Fruit fly (Drosophila melanogaster) whole organism, adult: ENCODE data around the gene FucTA.

Experiments
- CG12768 ChIP-seq: fragments of 200-800 bp; sonication (Bioruptor generic); optimal IDR thresholded peaks from 2 replicates; lab custom pipeline; 2017; ENCODE audit warnings: missing biosample characterization, missing genetic modification characterization, mild to moderate bottlenecking, moderate library complexity, missing genetic modification reagents
- CG14711 ChIP-seq: fragments of 200-800 bp; sonication (Bioruptor generic); optimal IDR thresholded peaks from 2 replicates; lab custom pipeline; 2018; ENCODE audit warnings: missing biosample characterization, mild to moderate bottlenecking, missing genetic modification characterization, moderate library complexity
- CG1620 ChIP-seq: fragments of 200-800 bp; sonication (Bioruptor generic); optimal IDR thresholded peaks from 2 replicates; lab custom pipeline; 2016; ENCODE audit warnings: missing biosample characterization, missing genetic modification characterization
- CG33017 ChIP-seq: fragments of 200-800 bp; sonication (Bioruptor generic); optimal IDR thresholded peaks from 2 replicates; lab custom pipeline; 2018; ENCODE audit warnings: missing biosample characterization, mild to moderate bottlenecking, missing genetic modification characterization, moderate library complexity
- CG5204 ChIP-seq: fragments of 200-800 bp; sonication (Bioruptor generic); optimal IDR thresholded peaks from 2 replicates; lab custom pipeline; 2016; ENCODE audit warnings: missing biosample characterization, missing genetic modification characterization
- Crg-1 ChIP-seq: fragments of 200-800 bp; sonication (Bioruptor generic); optimal IDR thresholded peaks from 2 replicates; lab custom pipeline; 2016; ENCODE audit warnings: missing biosample characterization, missing genetic modification characterization
- Hr96 ChIP-seq: fragments of 200-800 bp; sonication (Bioruptor generic); optimal IDR thresholded peaks from 2 replicates; lab custom pipeline; 2016; ENCODE audit warnings: missing biosample characterization, missing genetic modification characterization
- Mnt ChIP-seq: fragments of 200-800 bp; sonication (Bioruptor generic); optimal IDR thresholded peaks from 2 replicates; lab custom pipeline; 2016; ENCODE audit warnings: missing biosample characterization, mild to moderate bottlenecking, missing genetic modification characterization
- cnc ChIP-seq, 2 experiments: fragments of >200 bp; optimal IDR thresholded peaks; 2 replicates each; lab custom pipeline; 2017
- kay ChIP-seq: fragments of 200-800 bp; sonication (Bioruptor generic); peaks from one replicate; lab custom pipeline; 2016; ENCODE audit warnings: missing biosample characterization, missing genetic modification characterization, borderline replicate concordance
- ovo ChIP-seq: fragments of 200-800 bp; sonication (Bioruptor generic); optimal IDR thresholded peaks from 2 replicates; lab custom pipeline; 2016; ENCODE audit warnings: missing biosample characterization, missing genetic modification characterization
- pad ChIP-seq: fragments of 200-800 bp; sonication (Bioruptor generic); optimal IDR thresholded peaks from 3 replicates; lab custom pipeline; 2017; ENCODE audit warnings: missing biosample characterization, missing genetic modification characterization, mild to moderate bottlenecking, moderate library complexity, missing genetic modification reagents
- tj ChIP-seq: fragments of 200-800 bp; sonication (Bioruptor generic); optimal IDR thresholded peaks from 3 replicates; lab custom pipeline; 2017; ENCODE audit warnings: missing biosample characterization, mild to moderate bottlenecking, missing genetic modification characterization, moderate library complexity
- toe ChIP-seq: fragments of 200-800 bp; sonication (Bioruptor generic); optimal IDR thresholded peaks from 2 replicates; lab custom pipeline; 2016; ENCODE audit warnings: missing biosample characterization, missing genetic modification characterization

dm6 chr3L:15192172-15192571 is 45.2 kb downstream of the FucTA start:
- TF ChIP-seq cnc (optimal IDR thresholded peaks at IDR 0.05; lab: Kevin White, UChicago) (no peak), CG5204 (GFP tag; lab: Kevin White, UChicago) (no peak), pad (GFP tag; lab: Kevin White, UChicago) (no peak), tj (GFP tag; lab: Kevin White, UChicago) (no peak), Crg-1 (no peak), kay (GFP tag; lab: Kevin White, UChicago) (no peak), ovo (GFP tag; lab: Kevin White, UChicago) (no peak), toe (no peak), CG33017 (tag; lab: Kevin White, UChicago) (no peak), Hr96 (GFP tag; lab: Kevin White, UChicago) (no peak), CG1620 (no peak), Mnt (GFP tag; lab: Kevin White, UChicago) (no peak), CG14711 (tag; lab: Kevin White, UChicago) (no peak), CG12768 (GFP tag; lab: Kevin White, UChicago) (no peak)
